Worm (Caenorhabditis elegans) whole organism, L4 larva: Measurements from ENCODE around the gene nxf-2.

ENCODE experiments used
- Y75B8A.6 ChIP-seq: fragments of 200-800 bp; sonication (Bioruptor generic); IDR thresholded peaks from 2 replicates; pipeline ENCODE4 v1.3.6; 2022; ENCODE audit warnings: missing genetic modification reagents, missing genetic modification characterization, missing compliant biosample characterization
- ama-1 ChIP-seq: fragments of 150-350 bp; optimal IDR thresholded peaks from 2 replicates; lab custom pipeline; 2014; ENCODE audit warnings: inconsistent platforms, mixed read lengths
- dmd-6 ChIP-seq: fragments of 200-800 bp; sonication (Bioruptor generic); IDR thresholded peaks from 2 replicates; pipeline ENCODE4 v1.3.6; 2022; ENCODE audit warnings: missing genetic modification reagents, missing genetic modification characterization, missing compliant biosample characterization
- dmd-8 ChIP-seq: fragments of 200-800 bp; sonication (Bioruptor generic); IDR thresholded peaks from 2 replicates; pipeline ENCODE4 v1.3.6; 2022; ENCODE audit warnings: missing genetic modification characterization, missing compliant biosample characterization
- dpl-1 ChIP-seq: fragments of 150-350 bp; optimal IDR thresholded peaks from 2 replicates; lab custom pipeline; 2014; ENCODE audit warnings: missing biosample characterization, missing genetic modification reagents, missing genetic modification characterization
- dve-1 ChIP-seq: sonication (generic microtip); optimal IDR thresholded peaks from 2 replicates; lab custom pipeline; 2017; ENCODE audit warnings: antibody characterized with exemption, mild to moderate bottlenecking, missing genetic modification characterization, missing compliant biosample characterization; ENCODE audit not compliant: insufficient read depth
- egl-43 ChIP-seq: fragments of 200-800 bp; sonication (Bioruptor generic); IDR thresholded peaks from 2 replicates; pipeline ENCODE4 v1.3.6; 2022; ENCODE audit warnings: missing genetic modification reagents, missing genetic modification characterization, missing compliant biosample characterization
- mdl-1 ChIP-seq, 2 experiments: fragments of 150-350 bp in 1 of 2; sonication (generic microtip) in 1 of 2; optimal IDR thresholded peaks; 2 replicates each; lab custom pipeline; 2014 to 2017; ENCODE audit warnings: missing biosample characterization in 2 of 2, missing genetic modification characterization in 2 of 2
- nhr-11 ChIP-seq: fragments of 150-350 bp; optimal IDR thresholded peaks from 2 replicates; lab custom pipeline; 2014; ENCODE audit warnings: missing biosample characterization, missing genetic modification characterization
- nhr-25 ChIP-seq: sonication (generic microtip); optimal IDR thresholded peaks from 2 replicates; lab custom pipeline; 2017; ENCODE audit warnings: missing genetic modification characterization, mild to moderate bottlenecking, missing compliant biosample characterization, antibody characterized with exemption, moderate library complexity, borderline replicate concordance; ENCODE audit not compliant: insufficient read depth
- nhr-77 ChIP-seq: fragments of 150-350 bp; optimal IDR thresholded peaks from 2 replicates; lab custom pipeline; 2014; ENCODE audit warnings: missing biosample characterization, missing genetic modification characterization
- pqm-1 ChIP-seq: sonication (generic microtip); optimal IDR thresholded peaks from 2 replicates; lab custom pipeline; 2017; ENCODE audit warnings: missing biosample characterization, missing genetic modification characterization
- snpc-4 ChIP-seq: fragments of 150-350 bp; optimal IDR thresholded peaks from 2 replicates; lab custom pipeline; 2014; ENCODE audit warnings: missing biosample characterization, missing genetic modification characterization
- zip-11 ChIP-seq: fragments of 200-800 bp; sonication (Bioruptor generic); IDR thresholded peaks from 2 replicates; pipeline ENCODE4 v1.3.6; 2022; ENCODE audit warnings: missing genetic modification characterization, missing compliant biosample characterization

DNA sequence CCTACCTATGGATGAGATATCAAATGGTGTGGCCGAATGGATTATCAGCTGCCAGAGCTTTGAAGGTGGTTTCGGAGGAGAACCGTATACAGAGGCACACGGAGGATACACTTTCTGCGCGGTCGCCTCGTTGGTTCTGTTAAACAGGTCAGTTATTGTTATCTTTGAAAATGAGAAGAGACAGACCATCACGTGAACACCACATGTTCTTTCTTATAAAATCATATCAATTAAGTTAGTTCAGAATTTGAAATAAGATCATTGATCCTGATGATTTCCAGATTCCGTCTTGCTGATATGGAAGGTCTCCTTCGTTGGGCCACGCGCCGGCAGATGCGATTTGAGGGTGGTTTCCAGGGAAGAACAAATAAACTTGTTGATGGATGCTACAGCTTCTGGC lies 31.0 kb upstream of the nxf-2 start:
- TF ChIP-seq dmd-8 (GFP tag; lab: Robert Waterston, UW) (no peak), pqm-1 (tag; lab: Kevin White, UChicago) (no peak), nhr-77 (tag; lab: Kevin White, UChicago) (no peak), mdl-1 (tag; optimal IDR thresholded peaks at IDR 0.05; lab: Kevin White, UChicago) (no peak), snpc-4 (tag; lab: Kevin White, UChicago) (no peak), dmd-6 (GFP tag; lab: Robert Waterston, UW) (peak; percentile 26; the same call in 1 of the 2 replicates), dve-1 (tag; lab: Kevin White, UChicago) (no peak), ama-1 (lab: Kevin White, UChicago) (no peak), nhr-25 (tag; lab: Kevin White, UChicago) (no peak), Y75B8A.6 (GFP tag; lab: Robert Waterston, UW) (no peak), nhr-11 (tag; lab: Kevin White, UChicago) (no peak), zip-11 (GFP tag; lab: Robert Waterston, UW) (no peak), egl-43 (no peak), dpl-1 (no peak)
